Worm (Caenorhabditis elegans) whole organism, midembryonic: ENCODE results near the gene ptp-8.
"Not testable (repeated sequence)": the region's sequence is repeated elsewhere in the genome, so short reads cannot be mapped to it uniquely, and the experiment has no call there.

Source experiments
- klf-2 ChIP-seq: fragments of 200-800 bp; sonication (Bioruptor generic); conservative IDR thresholded peaks from 2 replicates; pipeline ENCODE4 v1.3.6; 2022; ENCODE audit warnings: missing genetic modification reagents, missing genetic modification characterization, missing compliant biosample characterization
- ref-1 ChIP-seq: fragments of 200-800 bp; sonication (Bioruptor generic); conservative IDR thresholded peaks from 2 replicates; pipeline ENCODE4 v1.3.6; 2022; ENCODE audit warnings: missing genetic modification reagents, missing genetic modification characterization, missing compliant biosample characterization
- ztf-23 ChIP-seq: fragments of 200-800 bp; sonication (Bioruptor generic); IDR thresholded peaks from 2 replicates; pipeline ENCODE4 v1.3.6; 2022; ENCODE audit warnings: missing genetic modification reagents, missing genetic modification characterization, missing compliant biosample characterization

- TF ChIP-seq ref-1 (GFP tag; lab: Robert Waterston, UW); ztf-23; klf-2 (GFP tag; lab: Robert Waterston, UW): not testable (repeated sequence)
Observed at ce11 chrIV:7365011-7365410, 16.8 kb upstream of the ptp-8 start, which contains the start of gene Y40C5A.4.
